Fruit fly (Drosophila melanogaster) whole organism, embryonic: ENCODE data around the gene Cul3.

Experiments
- Ada2b ChIP-seq: fragments of 200-800 bp; sonication (Bioruptor generic); IDR thresholded peaks from 2 replicates; pipeline ENCODE4 v1.3.6; 2022; ENCODE audit warnings: missing biosample characterization, missing genetic modification characterization
- CG11560 ChIP-seq: fragments of 200-800 bp; sonication (Bioruptor generic); IDR thresholded peaks from 3 replicates; pipeline ENCODE4 v1.3.6; 2022; ENCODE audit warnings: missing biosample characterization, missing genetic modification characterization
- CG11695 ChIP-seq: fragments of 200-800 bp; sonication (Bioruptor generic); IDR thresholded peaks from 3 replicates; pipeline ENCODE4 v1.3.6; 2022; ENCODE audit warnings: missing biosample characterization, missing genetic modification characterization
- CG13123 ChIP-seq: fragments of 200-800 bp; sonication (Bioruptor generic); optimal IDR thresholded peaks from 2 replicates; lab custom pipeline; 2016; ENCODE audit warnings: missing biosample characterization, missing genetic modification characterization
- CG14860 ChIP-seq: fragments of 200-800 bp; sonication (Bioruptor generic); IDR thresholded peaks from 3 replicates; pipeline ENCODE4 v1.3.6; 2022; ENCODE audit warnings: missing biosample characterization, missing genetic modification characterization; ENCODE audit not compliant: partially characterized antibody
- CG16813 ChIP-seq: fragments of 200-800 bp; sonication (Bioruptor generic); IDR thresholded peaks from 3 replicates; pipeline ENCODE4 v1.3.6; 2022; ENCODE audit warnings: missing biosample characterization, missing genetic modification characterization; ENCODE audit not compliant: partially characterized antibody
- CG17385 ChIP-seq: fragments of 200-800 bp; sonication (Bioruptor generic); optimal IDR thresholded peaks from 3 replicates; lab custom pipeline; 2018; ENCODE audit warnings: missing biosample characterization, mild to moderate bottlenecking, missing genetic modification characterization
- CG17612 ChIP-seq: fragments of 200-800 bp; sonication (Bioruptor generic); IDR thresholded peaks from 2 replicates; pipeline ENCODE4 v1.3.6; 2022; ENCODE audit warnings: missing biosample characterization, missing genetic modification characterization
- CG18599 ChIP-seq: fragments of 200-800 bp; sonication (Bioruptor generic); optimal IDR thresholded peaks from 3 replicates; lab custom pipeline; 2017; ENCODE audit warnings: missing biosample characterization, missing genetic modification characterization, mild to moderate bottlenecking, moderate library complexity, missing genetic modification reagents
- CG2116 ChIP-seq: fragments of 200-800 bp; sonication (Bioruptor generic); optimal IDR thresholded peaks from 3 replicates; lab custom pipeline; 2018; ENCODE audit warnings: missing biosample characterization, mild to moderate bottlenecking, missing genetic modification characterization
- CG4424 ChIP-seq: fragments of 200-800 bp; sonication (Bioruptor generic); optimal IDR thresholded peaks from 3 replicates; lab custom pipeline; 2016; ENCODE audit warnings: missing biosample characterization, missing genetic modification characterization
- CG4707 ChIP-seq: fragments of 200-800 bp; sonication (Bioruptor generic); optimal IDR thresholded peaks from 2 replicates; lab custom pipeline; 2018; ENCODE audit warnings: missing biosample characterization, mild to moderate bottlenecking, missing genetic modification characterization, moderate library complexity
- CG4730 ChIP-seq: fragments of 200-800 bp; sonication (Bioruptor generic); IDR thresholded peaks from 2 replicates; pipeline ENCODE4 v1.3.6; 2022; ENCODE audit warnings: missing biosample characterization, missing genetic modification characterization
- CG6791 ChIP-seq: fragments of 200-800 bp; sonication (Bioruptor generic); IDR thresholded peaks from 3 replicates; pipeline ENCODE4 v1.3.6; 2022; ENCODE audit warnings: missing biosample characterization, missing genetic modification characterization; ENCODE audit not compliant: partially characterized antibody
- CG7963 ChIP-seq: fragments of 200-800 bp; sonication (Bioruptor generic); IDR thresholded peaks from 3 replicates; pipeline ENCODE4 v1.3.6; 2022; ENCODE audit warnings: missing biosample characterization, missing genetic modification characterization; ENCODE audit not compliant: partially characterized antibody
- Fer3 ChIP-seq: fragments of 200-800 bp; sonication (Bioruptor generic); optimal IDR thresholded peaks from 2 replicates; lab custom pipeline; 2018; ENCODE audit warnings: missing biosample characterization, mild to moderate bottlenecking, missing genetic modification characterization, moderate library complexity
- H2.0 ChIP-seq: fragments of 200-800 bp; sonication (Bioruptor generic); IDR thresholded peaks from 2 replicates; pipeline ENCODE4 v1.3.6; 2022; ENCODE audit warnings: missing biosample characterization, missing genetic modification characterization
- HHEX ChIP-seq: fragments of 200-800 bp; sonication (Bioruptor generic); optimal IDR thresholded peaks from 3 replicates; lab custom pipeline; 2017; ENCODE audit warnings: missing biosample characterization, mild to moderate bottlenecking, missing genetic modification characterization, missing genetic modification reagents
- HLH4C ChIP-seq: fragments of 200-800 bp; sonication (Bioruptor generic); IDR thresholded peaks from 3 replicates; pipeline ENCODE4 v1.3.6; 2022; ENCODE audit warnings: missing biosample characterization, missing genetic modification characterization; ENCODE audit not compliant: partially characterized antibody
- Hr3 ChIP-seq: fragments of 200-800 bp; sonication (Bioruptor generic); optimal IDR thresholded peaks from 3 replicates; lab custom pipeline; 2016; ENCODE audit warnings: missing biosample characterization, missing genetic modification characterization
- MTF-1 ChIP-seq: fragments of 200-800 bp; sonication (Bioruptor generic); optimal IDR thresholded peaks from 2 replicates; lab custom pipeline; 2018; ENCODE audit warnings: missing biosample characterization, mild to moderate bottlenecking, missing genetic modification characterization, borderline replicate concordance
- Tbp ChIP-seq: fragments of >200 bp; optimal IDR thresholded peaks from 2 replicates; lab custom pipeline; 2018; ENCODE audit warnings: missing biosample characterization, missing genetic modification characterization
- Usf ChIP-seq: fragments of 200-800 bp; sonication (Bioruptor generic); optimal IDR thresholded peaks from 2 replicates; lab custom pipeline; 2017; ENCODE audit warnings: missing genotype, missing biosample characterization, missing genetic modification characterization
- Vsx1 ChIP-seq: fragments of 200-800 bp; sonication (Bioruptor generic); optimal IDR thresholded peaks from 2 replicates; lab custom pipeline; 2017; ENCODE audit warnings: missing biosample characterization, mild to moderate bottlenecking, missing genetic modification characterization, missing genetic modification reagents
- Xrp1 ChIP-seq: fragments of 200-800 bp; sonication (Bioruptor generic); IDR thresholded peaks from 2 replicates; pipeline ENCODE4 v1.3.6; 2022; ENCODE audit warnings: missing biosample characterization, missing genetic modification characterization
- cwo ChIP-seq: fragments of 200-800 bp; sonication (Bioruptor generic); optimal IDR thresholded peaks from 3 replicates; lab custom pipeline; 2017; ENCODE audit warnings: missing biosample characterization, missing genetic modification characterization, mild to moderate bottlenecking, moderate library complexity, missing genetic modification reagents
- gem ChIP-seq: fragments of 200-800 bp; sonication (Bioruptor generic); optimal IDR thresholded peaks from 2 replicates; lab custom pipeline; 2019; ENCODE audit warnings: missing biosample characterization, mild to moderate bottlenecking, missing genetic modification characterization, moderate library complexity
- grau ChIP-seq: fragments of 200-800 bp; optimal IDR thresholded peaks from 3 replicates; lab custom pipeline; 2019; ENCODE audit warnings: missing biosample characterization, mild to moderate bottlenecking, missing genetic modification characterization, moderate library complexity
- gsb ChIP-seq: fragments of 200-800 bp; sonication (Bioruptor generic); IDR thresholded peaks from 2 replicates; pipeline ENCODE4 v1.3.6; 2022; ENCODE audit warnings: missing biosample characterization, missing genetic modification characterization
- inv ChIP-seq: fragments of 200-800 bp; sonication (Bioruptor generic); IDR thresholded peaks from 2 replicates; pipeline ENCODE4 v1.3.6; 2022; ENCODE audit warnings: missing biosample characterization, missing genetic modification characterization; ENCODE audit not compliant: partially characterized antibody
- lab ChIP-seq: fragments of 200-800 bp; sonication (Bioruptor generic); optimal IDR thresholded peaks from 3 replicates; lab custom pipeline; 2017; ENCODE audit warnings: missing biosample characterization, missing genetic modification characterization, mild to moderate bottlenecking, moderate library complexity, missing genetic modification reagents
- mirr ChIP-seq: fragments of 200-800 bp; sonication (Bioruptor generic); optimal IDR thresholded peaks from 3 replicates; lab custom pipeline; 2018; ENCODE audit warnings: missing biosample characterization, mild to moderate bottlenecking, missing genetic modification characterization
- mld ChIP-seq: fragments of 200-800 bp; sonication (Bioruptor generic); IDR thresholded peaks from 3 replicates; pipeline ENCODE4 v1.3.6; 2022; ENCODE audit warnings: missing biosample characterization, missing genetic modification characterization; ENCODE audit not compliant: partially characterized antibody
- nerfin-2 ChIP-seq: fragments of 200-800 bp; sonication (Bioruptor generic); IDR thresholded peaks from 2 replicates; pipeline ENCODE4 v1.3.6; 2022; ENCODE audit warnings: missing biosample characterization, missing genetic modification characterization; ENCODE audit not compliant: partially characterized antibody
- prd ChIP-seq, 3 experiments: fragments of >200 bp in 2 of 3; fragments of 200-800 bp in 1 of 3; sonication (Bioruptor generic) in 1 of 3; optimal IDR thresholded peaks in 2 of 3; IDR thresholded peaks in 1 of 3; 2 replicates in 2 of 3; 3 replicates in 1 of 3; pipeline versions ENCODE4 v1.3.6 to Lab custom; 2017 to 2022; ENCODE audit warnings: missing biosample characterization in 1 of 3, missing genetic modification characterization in 1 of 3
- rib ChIP-seq: fragments of 200-800 bp; sonication (Bioruptor generic); IDR thresholded peaks from 2 replicates; pipeline ENCODE4 v1.3.6; 2022; ENCODE audit warnings: missing biosample characterization, missing genetic modification characterization
- ro ChIP-seq: fragments of 200-800 bp; sonication (Bioruptor generic); IDR thresholded peaks from 2 replicates; pipeline ENCODE4 v1.3.6; 2022; ENCODE audit warnings: missing biosample characterization, missing genetic modification characterization
- sd ChIP-seq: fragments of 200-800 bp; sonication (Bioruptor generic); optimal IDR thresholded peaks from 3 replicates; lab custom pipeline; 2018; ENCODE audit warnings: missing biosample characterization, mild to moderate bottlenecking, missing genetic modification characterization, moderate library complexity
- sens ChIP-seq: fragments of 200-800 bp; sonication (Bioruptor generic); peaks from one replicate; lab custom pipeline; 2016; ENCODE audit warnings: missing biosample characterization, missing genetic modification characterization
- sisA ChIP-seq: fragments of 200-800 bp; sonication (Bioruptor generic); IDR thresholded peaks from 2 replicates; pipeline ENCODE4 v1.3.6; 2022; ENCODE audit warnings: missing biosample characterization, missing genetic modification characterization
- slp2 ChIP-seq: fragments of 200-800 bp; sonication (Bioruptor generic); optimal IDR thresholded peaks from 2 replicates; lab custom pipeline; 2016; ENCODE audit warnings: missing biosample characterization, missing genetic modification characterization
- tup ChIP-seq: fragments of 200-800 bp; sonication (Bioruptor generic); optimal IDR thresholded peaks from 2 replicates; lab custom pipeline; 2016; ENCODE audit warnings: missing biosample characterization, mild to moderate bottlenecking, missing genetic modification characterization, moderate library complexity
- wdn ChIP-seq: fragments of 200-800 bp; sonication (Bioruptor generic); IDR thresholded peaks from 2 replicates; pipeline ENCODE4 v1.3.6; 2022; ENCODE audit warnings: missing biosample characterization, missing genetic modification characterization
- zen ChIP-seq: fragments of 200-800 bp; sonication (Bioruptor generic); optimal IDR thresholded peaks from 3 replicates; lab custom pipeline; 2018; ENCODE audit warnings: missing biosample characterization, mild to moderate bottlenecking, missing genetic modification characterization, moderate library complexity

Cul3 gene

dm6 chr2L:15248163-15249005 lies 23.4 kb downstream of the Cul3 start, which contains the start of gene dao (continued):
- TF ChIP-seq CG4424 (GFP tag; lab: Kevin White, UChicago) = peak; percentile 49
- TF ChIP-seq gsb (GFP tag; lab: Robert Waterston, UW) = 0 out of 2 replicates have a peak, but pooled peaks have one; percentile 6
- TF ChIP-seq Hr3 (GFP tag; lab: Kevin White, UChicago) = peak; percentile 68
- TF ChIP-seq Ada2b = peak; percentile 62
- peak; percentile 54 for TF ChIP-seq CG18599 (GFP tag; lab: Kevin White, UChicago)
- peak; percentile 47 for TF ChIP-seq sisA (GFP tag; lab: Robert Waterston, UW)
- peak; percentile 62; the same call in 1 of the 3 replicates for TF ChIP-seq mld (GFP tag; lab: Robert Waterston, UW)
- no peak for TF ChIP-seq CG11560 (tag; lab: Robert Waterston, UW)
- TF ChIP-seq prd (optimal IDR thresholded peaks at IDR 0.05; lab: Kevin White, UChicago) = no peak
- TF ChIP-seq prd (GFP tag; IDR thresholded peaks at IDR 0.05; lab: Robert Waterston, UW) = peak; percentile 70; the same call in 2 of the 3 replicates
- 0 out of 2 replicates have a peak, but pooled peaks have one; percentile 20 for TF ChIP-seq wdn (GFP tag; lab: Robert Waterston, UW)
- TF ChIP-seq, all 482 proteins: peak for 225

DNA sequence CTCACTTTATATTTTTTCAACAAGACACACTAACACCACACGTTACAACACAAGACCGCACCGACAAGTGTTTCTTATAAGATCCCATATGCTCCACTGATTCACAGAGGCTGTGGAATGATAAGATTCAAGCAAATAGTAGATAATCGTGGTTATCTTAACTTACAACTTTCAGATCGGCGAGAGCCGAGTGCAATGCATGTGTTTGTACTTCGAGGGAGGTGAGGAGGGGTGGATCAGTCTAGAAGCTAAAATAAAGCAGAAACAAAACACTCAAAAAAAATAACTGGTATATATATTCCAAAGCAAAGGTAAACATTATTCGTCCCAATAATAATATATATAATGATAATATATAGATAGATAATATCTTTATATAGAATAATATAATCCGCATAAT lies 24.2 kb downstream of the Cul3 start, which contains the start of gene ZnT35C:
TSS of gene ZnT35C (minus strand) at position 101 of the 400 bp plus-strand sequence.
- TF ChIP-seq MTF-1 (GFP tag; lab: Kevin White, UChicago) = peak; percentile 66
- TF ChIP-seq Fer3 = no peak
- TF ChIP-seq ro = no peak
- TF ChIP-seq Tbp (GFP tag; lab: Kevin White, UChicago) = no peak
- TF ChIP-seq gem (tag; lab: Kevin White, UChicago) = peak; percentile 10
- no peak for TF ChIP-seq cwo
- no peak for TF ChIP-seq CG4730 (GFP tag; lab: Robert Waterston, UW)
- no peak for TF ChIP-seq lab (GFP tag; lab: Kevin White, UChicago)
- TF ChIP-seq H2.0 (GFP tag; lab: Robert Waterston, UW) = no peak
- no peak for TF ChIP-seq CG13123 (GFP tag; lab: Kevin White, UChicago)
- TF ChIP-seq CG4707 = no peak
- no peak for TF ChIP-seq tup (GFP tag; lab: Kevin White, UChicago)
- no peak for TF ChIP-seq CG2116 (GFP tag; lab: Kevin White, UChicago)
- no peak for TF ChIP-seq rib (GFP tag; lab: Robert Waterston, UW)
- no peak for TF ChIP-seq CG11695 (GFP tag; lab: Robert Waterston, UW)
- no peak for TF ChIP-seq CG18599 (GFP tag; lab: Kevin White, UChicago)

- TF ChIP-seq CG7963 = no peak
- no peak for TF ChIP-seq Vsx1 (GFP tag; lab: Kevin White, UChicago)
- peak; percentile 19 for TF ChIP-seq sens (GFP tag; lab: Kevin White, UChicago)
- TF ChIP-seq CG17385 = no peak
- no peak for TF ChIP-seq sd (tag; lab: Kevin White, UChicago)
- peak; percentile 12; the same call in 1 of the 2 replicates for TF ChIP-seq inv
- TF ChIP-seq Xrp1 (GFP tag; lab: Robert Waterston, UW) = no peak
- peak; percentile 63; the same call in 1 of the 2 replicates for TF ChIP-seq nerfin-2 (GFP tag; lab: Robert Waterston, UW)
- peak; percentile 66; the same call in 2 of the 3 replicates for TF ChIP-seq HLH4C (GFP tag; lab: Robert Waterston, UW)
- TF ChIP-seq slp2 (GFP tag; lab: Kevin White, UChicago) = no peak
- no peak for TF ChIP-seq mirr (GFP tag; lab: Kevin White, UChicago)
- TF ChIP-seq Usf = no peak
- TF ChIP-seq CG14860 (GFP tag; lab: Robert Waterston, UW) = peak; percentile 58; the same call in 2 of the 3 replicates
- no peak for TF ChIP-seq HHEX (GFP tag; lab: Kevin White, UChicago)
- TF ChIP-seq zen (tag; lab: Kevin White, UChicago) = no peak
- TF ChIP-seq CG6791 (GFP tag; lab: Robert Waterston, UW) = peak; percentile 57; the same call in 1 of the 3 replicates
- TF ChIP-seq CG16813 = peak; percentile 53; the same call in 2 of the 3 replicates
- no peak for TF ChIP-seq CG17612 (GFP tag; lab: Robert Waterston, UW)
- no peak for TF ChIP-seq grau (tag; lab: Kevin White, UChicago)
- TF ChIP-seq, all 482 proteins: peak for 7
Observed at dm6 chr2L:15244708-15245107, 27.1 kb downstream of the Cul3 start.
